Worm (Caenorhabditis elegans) whole organism, L3 larva: ENCODE results near the gene acy-4.

ENCODE experiments used
- ama-1 ChIP-seq: fragments of 150-350 bp; optimal IDR thresholded peaks from 2 replicates; lab custom pipeline; 2018
- elt-2 ChIP-seq: sonication (generic microtip); optimal IDR thresholded peaks from 2 replicates; lab custom pipeline; 2016; ENCODE audit warnings: missing genetic modification reagents, mild to moderate bottlenecking, missing genetic modification characterization, missing compliant biosample characterization
- elt-3 ChIP-seq, 3 experiments: fragments of 150-350 bp in 1 of 3; sonication (generic microtip) in 2 of 3; optimal IDR thresholded peaks; 2 replicates in 2 of 3; 4 replicates in 1 of 3; lab custom pipeline; 2014 to 2017; ENCODE audit warnings: missing biosample characterization in 3 of 3, missing genetic modification characterization in 3 of 3
- lin-15B ChIP-seq: fragments of 150-350 bp; optimal IDR thresholded peaks from 2 replicates; lab custom pipeline; 2014; ENCODE audit warnings: missing biosample characterization, missing genetic modification characterization
- mdl-1 ChIP-seq: fragments of 150-350 bp; optimal IDR thresholded peaks from 2 replicates; lab custom pipeline; 2014; ENCODE audit warnings: missing biosample characterization, missing genetic modification characterization
- nfya-1 ChIP-seq: sonication (generic microtip); optimal IDR thresholded peaks from 2 replicates; lab custom pipeline; 2017; ENCODE audit warnings: missing genetic modification characterization, mild to moderate bottlenecking, missing compliant biosample characterization, antibody characterized with exemption, moderate library complexity; ENCODE audit not compliant: insufficient read depth
- nhr-11 ChIP-seq: fragments of 150-350 bp; optimal IDR thresholded peaks from 2 replicates; lab custom pipeline; 2014; ENCODE audit warnings: missing biosample characterization, missing genetic modification characterization
- nhr-237 ChIP-seq: fragments of 150-350 bp; optimal IDR thresholded peaks from 2 replicates; lab custom pipeline; 2014; ENCODE audit warnings: missing biosample characterization, missing genetic modification characterization
- nhr-28 ChIP-seq: fragments of 150-350 bp; optimal IDR thresholded peaks from 2 replicates; lab custom pipeline; 2014; ENCODE audit warnings: missing biosample characterization, missing genetic modification characterization
- snpc-4 ChIP-seq: fragments of 150-350 bp; optimal IDR thresholded peaks from 2 replicates; lab custom pipeline; 2014; ENCODE audit warnings: missing biosample characterization, missing genetic modification characterization
- zag-1 ChIP-seq: fragments of 150-350 bp; optimal IDR thresholded peaks from 2 replicates; lab custom pipeline; 2014; ENCODE audit warnings: missing biosample characterization, missing genetic modification characterization

DNA sequence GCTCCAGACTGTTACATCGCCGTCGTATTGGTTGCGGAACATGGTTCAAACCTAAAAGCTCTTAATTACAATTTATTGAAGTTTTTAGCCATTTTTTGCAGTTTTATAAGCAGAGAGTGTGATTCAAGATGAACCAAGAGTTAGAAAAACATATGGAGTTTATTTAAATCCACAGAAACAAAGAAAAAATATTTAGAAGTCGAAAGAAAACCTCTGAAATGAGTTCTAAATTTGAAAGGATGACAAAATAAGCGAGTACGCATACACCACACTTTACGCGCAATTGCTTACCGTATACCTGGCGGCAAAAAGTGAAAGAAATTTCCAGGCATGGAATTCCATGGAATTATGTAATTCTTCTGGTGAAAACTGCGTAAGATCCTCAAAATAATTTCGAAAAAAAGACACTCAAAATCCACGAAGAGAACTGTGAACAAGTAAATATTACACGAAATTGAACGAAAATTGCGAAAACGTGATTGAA is 46.4 kb downstream of the acy-4 start, which contains the start of gene pas-6:
- TF ChIP-seq snpc-4 (tag; lab: Kevin White, UChicago) (peak; percentile 15), mdl-1 (tag; lab: Kevin White, UChicago) (no peak), elt-3 (tag; optimal IDR thresholded peaks at IDR 0.05; lab: Kevin White, UChicago) (no peak), elt-2 (tag; lab: Kevin White, UChicago) (no peak), nhr-237 (no peak), nfya-1 (tag; lab: Kevin White, UChicago) (peak; percentile 79), ama-1 (lab: Kevin White, UChicago) (no peak), lin-15B (tag; lab: Kevin White, UChicago) (peak; percentile 29), zag-1 (tag; lab: Kevin White, UChicago) (no peak), nhr-28 (tag; lab: Kevin White, UChicago) (no peak), nhr-11 (tag; lab: Kevin White, UChicago) (no peak)
